Fruit fly (Drosophila melanogaster): ENCODE results near the gene smo.

DNA sequence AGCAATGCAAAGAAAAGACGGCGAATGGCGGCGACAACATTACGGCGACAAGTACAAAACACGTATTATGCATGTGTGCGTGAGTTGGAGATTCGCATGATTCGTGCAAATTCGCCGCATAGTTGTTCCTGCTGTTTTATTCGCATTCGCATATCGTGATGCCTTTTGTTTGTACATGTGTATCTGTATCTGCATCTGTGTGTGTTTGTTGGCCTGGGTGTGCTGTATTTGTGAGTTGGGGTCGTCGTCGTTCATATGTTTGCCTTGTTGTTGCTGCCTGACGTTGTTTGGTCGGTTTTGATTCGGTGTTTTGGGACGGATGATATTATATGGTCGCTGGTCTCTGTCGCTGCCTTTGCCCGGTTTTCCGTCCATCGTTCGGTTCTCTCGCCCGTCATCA is 29.9 kb upstream of the smo start:
- TF ChIP-seq CG9948 (tag; optimal IDR thresholded peaks at IDR 0.05) (no peak), fd96Ca (GFP tag; IDR thresholded peaks at IDR 0.05) (no peak), CG32121 (GFP tag; IDR thresholded peaks at IDR 0.05) (no peak), CG12605 (GFP tag; IDR thresholded peaks at IDR 0.05) (no peak), Pif1B (GFP tag; optimal IDR thresholded peaks at IDR 0.05) (no peak), CG10348 (GFP tag; IDR thresholded peaks at IDR 0.05) (no peak), Pif1A (GFP tag; optimal IDR thresholded peaks at IDR 0.05) (no peak), D1 (tag; optimal IDR thresholded peaks at IDR 0.05) (no peak), CG17806 (tag; optimal IDR thresholded peaks at IDR 0.05) (no peak), CG14655 (GFP tag; optimal IDR thresholded peaks at IDR 0.05) (no peak)
